Worm (Caenorhabditis elegans) whole organism, young adult: ENCODE measurements around the gene Y32H12A.8.
A peak's percentile ranks its signal among the peaks of the same experiment; 100 is the strongest.

Experiments
- F23B12.7 ChIP-seq: sonication (generic microtip); optimal IDR thresholded peaks from 2 replicates; lab custom pipeline; 2017; ENCODE audit warnings: missing genetic modification characterization, mild to moderate bottlenecking, missing compliant biosample characterization, antibody characterized with exemption, moderate library complexity; ENCODE audit not compliant: insufficient read depth
- cebp-2 ChIP-seq: fragments of 200-800 bp; sonication (Bioruptor generic); IDR thresholded peaks from 2 replicates; pipeline ENCODE4 v1.3.6; 2022; ENCODE audit warnings: missing genetic modification characterization, missing compliant biosample characterization
- efl-1 ChIP-seq: fragments of 150-350 bp; optimal IDR thresholded peaks from 2 replicates; lab custom pipeline; 2014; ENCODE audit warnings: missing biosample characterization, missing genetic modification reagents, missing genetic modification characterization
- lin-40 ChIP-seq: sonication (generic microtip); optimal IDR thresholded peaks from 2 replicates; lab custom pipeline; 2016; ENCODE audit warnings: missing genetic modification characterization, mild to moderate bottlenecking, missing compliant biosample characterization, missing genotype, missing genetic modification reagents
- nhr-179 ChIP-seq: sonication (generic microtip); optimal IDR thresholded peaks from 2 replicates; lab custom pipeline; 2016; ENCODE audit warnings: mild to moderate bottlenecking, missing genetic modification characterization, missing compliant biosample characterization
- snpc-4 ChIP-seq, 5 experiments: fragments of 150-350 bp in 1 of 5; sonication (generic microtip) in 4 of 5; optimal IDR thresholded peaks; 2 replicates each; lab custom pipeline; 2014 to 2018; ENCODE audit warnings: missing genetic modification characterization in 5 of 5, missing biosample characterization in 3 of 5, antibody characterized with exemption in 2 of 5, mild to moderate bottlenecking in 2 of 5, missing compliant biosample characterization in 2 of 5, missing genotype in 2 of 5, moderate library complexity in 2 of 5, missing genetic modification reagents in 1 of 5
- unc-62 ChIP-seq: fragments of 150-350 bp; optimal IDR thresholded peaks from 2 replicates; lab custom pipeline; 2014; ENCODE audit warnings: missing biosample characterization, missing genetic modification reagents, missing genetic modification characterization

ce11 chrIII:5448177-5448576 lies 42.3 kb upstream of the Y32H12A.8 start, which contains the start of gene skpt-1:
- TF ChIP-seq lin-40 (tag; lab: Kevin White, UChicago) (no peak), nhr-179 (tag; lab: Kevin White, UChicago) (no peak), efl-1 (GFP tag; lab: Kevin White, UChicago) (peak; percentile 99), snpc-4 (GFP tag; optimal IDR thresholded peaks at IDR 0.05; lab: Kevin White, UChicago) (peak; percentile 11), snpc-4 (tag; optimal IDR thresholded peaks at IDR 0.05; lab: Kevin White, UChicago) (peak in 2 of 4 experiments; percentile 40 to 62), cebp-2 (GFP tag; lab: Robert Waterston, UW) (no peak), unc-62 (GFP tag; lab: Kevin White, UChicago) (no peak), F23B12.7 (tag; lab: Kevin White, UChicago) (no peak)
